Fruit fly (Drosophila melanogaster) whole organism, embryonic: ENCODE measurements around the gene CG15283.

Experiments used
- CG10147 ChIP-seq: fragments of 200-800 bp; sonication (Bioruptor generic); optimal IDR thresholded peaks from 2 replicates; lab custom pipeline; 2019; ENCODE audit warnings: missing biosample characterization, mild to moderate bottlenecking, missing genetic modification characterization, moderate library complexity
- CG10267 ChIP-seq: fragments of 200-800 bp; sonication (Bioruptor generic); optimal IDR thresholded peaks from 2 replicates; lab custom pipeline; 2018; ENCODE audit warnings: missing biosample characterization, mild to moderate bottlenecking, missing genetic modification characterization, moderate library complexity
- CG10366 ChIP-seq: fragments of 200-800 bp; sonication (Bioruptor generic); IDR thresholded peaks from 2 replicates; pipeline ENCODE4 v1.3.6; 2022; ENCODE audit warnings: missing biosample characterization, missing genetic modification characterization
- CG10543 ChIP-seq: fragments of 200-800 bp; sonication (Bioruptor generic); optimal IDR thresholded peaks from 3 replicates; lab custom pipeline; 2017; ENCODE audit warnings: missing biosample characterization, mild to moderate bottlenecking, missing genetic modification characterization, moderate library complexity
- CG1233 ChIP-seq: fragments of 200-800 bp; sonication (Bioruptor generic); optimal IDR thresholded peaks from 4 replicates; lab custom pipeline; 2018; ENCODE audit warnings: missing biosample characterization, mild to moderate bottlenecking, missing genetic modification characterization
- CG14441 ChIP-seq: fragments of 200-800 bp; sonication (Bioruptor generic); IDR thresholded peaks from 2 replicates; pipeline ENCODE4 v1.3.6; 2022; ENCODE audit warnings: missing biosample characterization, missing genetic modification characterization
- CG14710 ChIP-seq: fragments of 200-800 bp; sonication (Bioruptor generic); optimal IDR thresholded peaks from 3 replicates; lab custom pipeline; 2019; ENCODE audit warnings: missing biosample characterization, mild to moderate bottlenecking, missing genetic modification characterization, moderate library complexity
- CG15269 ChIP-seq: fragments of 200-800 bp; sonication (Bioruptor generic); optimal IDR thresholded peaks from 2 replicates; lab custom pipeline; 2018; ENCODE audit warnings: missing biosample characterization, mild to moderate bottlenecking, missing genetic modification characterization, moderate library complexity
- CG17568 ChIP-seq: fragments of 200-800 bp; sonication (Bioruptor generic); optimal IDR thresholded peaks from 2 replicates; lab custom pipeline; 2018; ENCODE audit warnings: missing biosample characterization, mild to moderate bottlenecking, missing genetic modification characterization, moderate library complexity
- CG18599 ChIP-seq: fragments of 200-800 bp; sonication (Bioruptor generic); optimal IDR thresholded peaks from 3 replicates; lab custom pipeline; 2017; ENCODE audit warnings: missing biosample characterization, missing genetic modification characterization, mild to moderate bottlenecking, moderate library complexity, missing genetic modification reagents
- CG2678 ChIP-seq: fragments of 200-800 bp; sonication (Bioruptor generic); optimal IDR thresholded peaks from 3 replicates; lab custom pipeline; 2019; ENCODE audit warnings: missing biosample characterization, mild to moderate bottlenecking, missing genetic modification characterization, moderate library complexity
- CG2712 ChIP-seq: fragments of 200-800 bp; optimal IDR thresholded peaks from 3 replicates; lab custom pipeline; 2019; ENCODE audit warnings: missing biosample characterization, mild to moderate bottlenecking, missing genetic modification characterization, moderate library complexity
- CG30403 ChIP-seq: fragments of 200-800 bp; sonication (Bioruptor generic); optimal IDR thresholded peaks from 3 replicates; lab custom pipeline; 2016; ENCODE audit warnings: missing biosample characterization, missing genetic modification characterization
- CG31441 ChIP-seq: fragments of 200-800 bp; sonication (Bioruptor generic); IDR thresholded peaks from 2 replicates; pipeline ENCODE4 v1.3.6; 2022; ENCODE audit warnings: missing biosample characterization, missing genetic modification characterization
- CG42726 ChIP-seq: fragments of 200-800 bp; sonication (Bioruptor generic); IDR thresholded peaks from 2 replicates; pipeline ENCODE4 v1.3.6; 2022; ENCODE audit warnings: missing biosample characterization, missing genetic modification characterization; ENCODE audit not compliant: partially characterized antibody
- CG6689 ChIP-seq: fragments of 200-800 bp; sonication (Bioruptor generic); IDR thresholded peaks from 2 replicates; pipeline ENCODE4 v1.3.6; 2022; ENCODE audit warnings: missing biosample characterization, missing genetic modification characterization
- CG8281 ChIP-seq: fragments of 200-800 bp; sonication (Bioruptor generic); optimal IDR thresholded peaks from 2 replicates; lab custom pipeline; 2018; ENCODE audit warnings: missing biosample characterization, mild to moderate bottlenecking, missing genetic modification characterization, moderate library complexity
- CG8359 ChIP-seq: fragments of 200-800 bp; sonication (Bioruptor generic); optimal IDR thresholded peaks from 2 replicates; lab custom pipeline; 2017; ENCODE audit warnings: missing biosample characterization, mild to moderate bottlenecking, missing genetic modification characterization, borderline replicate concordance
- CG9876 ChIP-seq: fragments of 200-800 bp; sonication (Bioruptor generic); optimal IDR thresholded peaks from 2 replicates; lab custom pipeline; 2016; ENCODE audit warnings: missing biosample characterization, missing genetic modification characterization
- CoRest ChIP-seq: fragments of 200-800 bp; sonication (Bioruptor generic); optimal IDR thresholded peaks from 3 replicates; lab custom pipeline; 2018; ENCODE audit warnings: missing biosample characterization, mild to moderate bottlenecking, missing genetic modification characterization, moderate library complexity
- D19A ChIP-seq: fragments of 200-800 bp; optimal IDR thresholded peaks from 3 replicates; lab custom pipeline; 2019; ENCODE audit warnings: missing biosample characterization, mild to moderate bottlenecking, missing genetic modification characterization, moderate library complexity
- Gsc ChIP-seq: fragments of 200-800 bp; sonication (Bioruptor generic); IDR thresholded peaks from 2 replicates; pipeline ENCODE4 v1.3.6; 2022; ENCODE audit warnings: missing biosample characterization, missing genetic modification characterization
- HLH3B ChIP-seq: fragments of 200-800 bp; sonication (Bioruptor generic); IDR thresholded peaks from 2 replicates; pipeline ENCODE4 v1.3.6; 2022; ENCODE audit warnings: missing biosample characterization, missing genetic modification characterization
- HLH54F ChIP-seq: fragments of 200-800 bp; sonication (Bioruptor generic); optimal IDR thresholded peaks from 3 replicates; lab custom pipeline; 2016; ENCODE audit warnings: missing biosample characterization, missing genetic modification characterization
- Meics ChIP-seq: fragments of 200-800 bp; sonication (Bioruptor generic); optimal IDR thresholded peaks from 2 replicates; lab custom pipeline; 2017; ENCODE audit warnings: missing biosample characterization, mild to moderate bottlenecking, missing genetic modification characterization
- Oli ChIP-seq: fragments of 200-800 bp; sonication (Bioruptor generic); optimal IDR thresholded peaks from 2 replicates; lab custom pipeline; 2018; ENCODE audit warnings: missing biosample characterization, mild to moderate bottlenecking, missing genetic modification characterization, moderate library complexity
- Poxn ChIP-seq: fragments of 200-800 bp; sonication (Bioruptor generic); IDR thresholded peaks from 2 replicates; pipeline ENCODE4 v1.3.6; 2022; ENCODE audit warnings: missing biosample characterization, missing genetic modification characterization
- Ssrp ChIP-seq: fragments of 200-800 bp; sonication (Bioruptor generic); optimal IDR thresholded peaks from 2 replicates; lab custom pipeline; 2018; ENCODE audit warnings: missing biosample characterization, mild to moderate bottlenecking, missing genetic modification characterization, moderate library complexity
- Usf ChIP-seq: fragments of 200-800 bp; sonication (Bioruptor generic); optimal IDR thresholded peaks from 2 replicates; lab custom pipeline; 2017; ENCODE audit warnings: missing genotype, missing biosample characterization, missing genetic modification characterization
- Xrp1 ChIP-seq: fragments of 200-800 bp; sonication (Bioruptor generic); IDR thresholded peaks from 2 replicates; pipeline ENCODE4 v1.3.6; 2022; ENCODE audit warnings: missing biosample characterization, missing genetic modification characterization
- bab2 ChIP-seq: fragments of 200-800 bp; sonication (Bioruptor generic); optimal IDR thresholded peaks from 2 replicates; lab custom pipeline; 2016; ENCODE audit warnings: missing biosample characterization, missing genetic modification characterization
- da ChIP-seq: fragments of 200-800 bp; sonication (Bioruptor generic); optimal IDR thresholded peaks from 2 replicates; lab custom pipeline; 2016; ENCODE audit warnings: missing biosample characterization, missing genetic modification characterization
- danr ChIP-seq: fragments of 200-800 bp; sonication (Bioruptor generic); IDR thresholded peaks from 2 replicates; pipeline ENCODE4 v1.3.6; 2022; ENCODE audit warnings: missing biosample characterization, missing genetic modification characterization
- esg ChIP-seq: fragments of 200-800 bp; sonication (Bioruptor generic); conservative IDR thresholded peaks from 2 replicates; pipeline ENCODE4 v1.3.6; 2022; ENCODE audit warnings: missing biosample characterization, missing genetic modification characterization
- ewg ChIP-seq: fragments of 200-800 bp; sonication (Bioruptor generic); optimal IDR thresholded peaks from 3 replicates; lab custom pipeline; 2017; ENCODE audit warnings: mild to moderate bottlenecking, missing biosample characterization, missing genetic modification reagents, missing genetic modification characterization
- fd102C ChIP-seq: fragments of 200-800 bp; sonication (Bioruptor generic); optimal IDR thresholded peaks from 2 replicates; lab custom pipeline; 2018; ENCODE audit warnings: missing biosample characterization, mild to moderate bottlenecking, missing genetic modification characterization, moderate library complexity
- lab ChIP-seq: fragments of 200-800 bp; sonication (Bioruptor generic); optimal IDR thresholded peaks from 3 replicates; lab custom pipeline; 2017; ENCODE audit warnings: missing biosample characterization, missing genetic modification characterization, mild to moderate bottlenecking, moderate library complexity, missing genetic modification reagents
- lola ChIP-seq, 3 experiments: fragments of >200 bp in 2 of 3; fragments of 200-800 bp in 1 of 3; sonication (Bioruptor generic) in 1 of 3; optimal IDR thresholded peaks; 2 replicates each; lab custom pipeline; 2017 to 2019; ENCODE audit warnings: missing biosample characterization in 3 of 3, missing genetic modification characterization in 3 of 3, mild to moderate bottlenecking in 1 of 3, moderate library complexity in 1 of 3
- phol ChIP-seq: fragments of 200-800 bp; sonication (Bioruptor generic); optimal IDR thresholded peaks from 3 replicates; lab custom pipeline; 2018; ENCODE audit warnings: missing biosample characterization, mild to moderate bottlenecking, missing genetic modification characterization, moderate library complexity
- prd ChIP-seq, 3 experiments: fragments of >200 bp in 2 of 3; fragments of 200-800 bp in 1 of 3; sonication (Bioruptor generic) in 1 of 3; optimal IDR thresholded peaks in 2 of 3; IDR thresholded peaks in 1 of 3; 2 replicates in 2 of 3; 3 replicates in 1 of 3; pipeline versions ENCODE4 v1.3.6 to Lab custom; 2017 to 2022; ENCODE audit warnings: missing biosample characterization in 1 of 3, missing genetic modification characterization in 1 of 3
- row ChIP-seq: fragments of 200-800 bp; sonication (Bioruptor generic); IDR thresholded peaks from 3 replicates; pipeline ENCODE4 v1.3.6; 2022; ENCODE audit warnings: missing biosample characterization, missing genetic modification characterization
- sc ChIP-seq, 3 experiments: fragments of >200 bp in 2 of 3; fragments of 200-800 bp in 1 of 3; sonication (Bioruptor generic) in 1 of 3; optimal IDR thresholded peaks; 2 replicates in 2 of 3; 3 replicates in 1 of 3; lab custom pipeline; 2017; ENCODE audit warnings: mild to moderate bottlenecking in 1 of 3, missing biosample characterization in 1 of 3, missing genetic modification characterization in 1 of 3, missing genetic modification reagents in 1 of 3
- sens ChIP-seq: fragments of 200-800 bp; sonication (Bioruptor generic); peaks from one replicate; lab custom pipeline; 2016; ENCODE audit warnings: missing biosample characterization, missing genetic modification characterization
- tap ChIP-seq: fragments of 200-800 bp; optimal IDR thresholded peaks from 3 replicates; lab custom pipeline; 2019; ENCODE audit warnings: missing biosample characterization, mild to moderate bottlenecking, missing genetic modification characterization, moderate library complexity
- tio ChIP-seq: fragments of 200-800 bp; sonication (Bioruptor generic); optimal IDR thresholded peaks from 2 replicates; lab custom pipeline; 2017; ENCODE audit warnings: missing biosample characterization, missing genetic modification characterization, inconsistent platforms
- trem ChIP-seq: fragments of 200-800 bp; optimal IDR thresholded peaks from 3 replicates; lab custom pipeline; 2019; ENCODE audit warnings: missing biosample characterization, mild to moderate bottlenecking, missing genetic modification characterization, moderate library complexity
- vvl ChIP-seq: fragments of 200-800 bp; sonication (Bioruptor generic); IDR thresholded peaks from 2 replicates; pipeline ENCODE4 v1.3.6; 2022; ENCODE audit warnings: missing biosample characterization, missing genetic modification characterization
- zfh1 ChIP-seq: fragments of 200-800 bp; sonication (Bioruptor generic); IDR thresholded peaks from 3 replicates; pipeline ENCODE4 v1.3.6; 2022; ENCODE audit warnings: missing biosample characterization, missing genetic modification characterization

CG15283 gene

DNA sequence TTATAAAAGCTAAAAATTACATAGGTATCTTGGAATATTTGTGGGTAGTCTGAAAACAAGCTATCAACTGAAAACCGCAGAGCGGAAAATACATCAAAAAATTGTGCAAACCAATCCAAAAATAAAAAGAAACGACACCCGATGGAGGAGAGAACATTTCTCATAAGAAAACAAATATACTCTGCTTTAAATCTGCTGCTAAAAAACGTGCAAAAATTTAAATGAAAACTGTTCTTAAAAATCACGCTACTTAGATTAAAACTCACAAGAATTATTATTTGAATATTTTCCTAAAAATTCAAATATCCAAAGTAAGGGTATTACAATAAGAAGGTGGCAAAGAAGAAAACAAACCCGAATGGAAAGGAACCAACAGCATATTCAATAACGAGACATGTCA, 6.7 kb upstream of the CG15283 start (continued):
- TF ChIP-seq HLH3B (GFP tag; lab: Robert Waterston, UW) (peak; percentile 37; the same call in 1 of the 2 replicates), CG42726 (GFP tag; lab: Robert Waterston, UW) (no peak), Xrp1 (GFP tag; lab: Robert Waterston, UW) (0 out of 2 replicates have a peak, but pooled peaks have one; percentile 17), CG17568 (no peak), sc (optimal IDR thresholded peaks at IDR 0.05; lab: Kevin White, UChicago) (no peak), sc (GFP tag; optimal IDR thresholded peaks at IDR 0.05; lab: Kevin White, UChicago) (peak; percentile 24), fd102C (GFP tag; lab: Kevin White, UChicago) (no peak), Poxn (GFP tag; lab: Robert Waterston, UW) (no peak), da (GFP tag; lab: Kevin White, UChicago) (no peak), CG2712 (tag; lab: Kevin White, UChicago) (peak; percentile 48), CG14710 (tag; lab: Kevin White, UChicago) (peak; percentile 21), CG31441 (GFP tag; lab: Robert Waterston, UW) (peak; percentile 42; the same call in 1 of the 2 replicates), prd (optimal IDR thresholded peaks at IDR 0.05; lab: Kevin White, UChicago) (no peak), prd (GFP tag; IDR thresholded peaks at IDR 0.05; lab: Robert Waterston, UW) (no peak), Usf (GFP tag; lab: Kevin White, UChicago) (no peak), Oli (tag; lab: Kevin White, UChicago) (peak; percentile 29), CG6689 (GFP tag; lab: Robert Waterston, UW) (peak; percentile 36; the same call in 1 of the 2 replicates), HLH54F (GFP tag; lab: Kevin White, UChicago) (no peak), row (GFP tag; lab: Robert Waterston, UW) (peak; percentile 72), tio (GFP tag; lab: Kevin White, UChicago) (no peak), CG10543 (GFP tag; lab: Kevin White, UChicago) (no peak), CG1233 (GFP tag; lab: Kevin White, UChicago) (no peak), CoRest (peak; percentile 63), CG15269 (tag; lab: Kevin White, UChicago) (peak; percentile 56), lab (GFP tag; lab: Kevin White, UChicago) (peak; percentile 28), CG14441 (GFP tag; lab: Robert Waterston, UW) (peak; percentile 34; the same call in 1 of the 2 replicates), CG10267 (tag; lab: Kevin White, UChicago) (peak; percentile 14), tap (tag; lab: Kevin White, UChicago) (peak; percentile 56), ewg (GFP tag; lab: Kevin White, UChicago) (no peak), CG18599 (GFP tag; lab: Kevin White, UChicago) (peak; percentile 22), danr (GFP tag; lab: Robert Waterston, UW) (no peak), CG2678 (tag; lab: Kevin White, UChicago) (peak; percentile 49), vvl (GFP tag; lab: Robert Waterston, UW) (peak; percentile 44; the same call in 1 of the 2 replicates), CG8281 (tag; lab: Kevin White, UChicago) (no peak), CG10147 (peak; percentile 14), CG10366 (GFP tag; lab: Robert Waterston, UW) (peak; percentile 47), CG30403 (GFP tag; lab: Kevin White, UChicago) (peak; percentile 25), CG8359 (GFP tag; lab: Kevin White, UChicago) (peak; percentile 3), trem (peak; percentile 21), Meics (GFP tag; lab: Kevin White, UChicago) (peak; percentile 21), Ssrp (tag; lab: Kevin White, UChicago) (peak; percentile 38), lola (GFP tag; optimal IDR thresholded peaks at IDR 0.05; lab: Kevin White, UChicago) (peak in 1 of 3 experiments; percentile 30), sens (GFP tag; lab: Kevin White, UChicago) (peak; percentile 74), bab2 (GFP tag; lab: Kevin White, UChicago) (peak; percentile 19), esg (GFP tag; lab: Robert Waterston, UW) (0 out of 2 replicates have a peak, but pooled peaks have one; percentile 22), zfh1 (GFP tag; lab: Robert Waterston, UW) (peak; percentile 22; the same call in 1 of the 3 replicates), D19A (tag; lab: Kevin White, UChicago) (peak; percentile 97), CG9876 (GFP tag; lab: Kevin White, UChicago) (no peak), phol (peak; percentile 43), Gsc (GFP tag; lab: Robert Waterston, UW) (no peak)
